Worm (Caenorhabditis elegans): Measurements from ENCODE around the gene clec-258.

DNA sequence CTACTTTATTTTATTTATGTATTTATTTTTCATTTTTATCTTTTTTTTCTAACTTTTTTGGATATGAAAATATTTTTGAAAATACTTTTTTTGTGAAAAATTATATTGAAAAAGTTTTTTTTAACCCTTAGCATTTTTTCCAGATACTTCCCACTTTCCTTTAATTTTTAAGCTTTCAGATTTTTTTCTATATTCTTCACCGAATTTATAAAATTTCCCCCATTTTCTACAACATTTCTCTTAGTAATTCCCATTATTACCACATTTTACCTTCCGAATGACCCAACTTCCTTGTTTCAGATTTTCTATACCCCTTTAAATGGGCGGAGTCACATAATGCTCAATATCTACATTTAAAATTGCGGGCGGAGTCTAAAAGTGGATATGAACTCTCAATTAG lies 26.6 kb downstream of the clec-258 start, which contains the start of gene daf-28:
- TF ChIP-seq pha-4 (tag; optimal IDR thresholded peaks at IDR 0.05): no peak
- no peak for TF ChIP-seq ceh-24 (tag; optimal IDR thresholded peaks at IDR 0.05)
- TF ChIP-seq ets-4 (tag; optimal IDR thresholded peaks at IDR 0.05): no peak
- TF ChIP-seq sdc-2 (tag; optimal IDR thresholded peaks at IDR 0.05): no peak
- no peak for TF ChIP-seq hlh-15 (tag; optimal IDR thresholded peaks at IDR 0.05)
- no peak for TF ChIP-seq hlh-6 (tag; optimal IDR thresholded peaks at IDR 0.05)
- no peak for TF ChIP-seq ahr-1 (tag; optimal IDR thresholded peaks at IDR 0.05)
- no peak for TF ChIP-seq pqm-1 (tag; optimal IDR thresholded peaks at IDR 0.05)
- TF ChIP-seq ceh-30 (tag; optimal IDR thresholded peaks at IDR 0.05): no peak
- no peak for TF ChIP-seq pag-3 (tag; optimal IDR thresholded peaks at IDR 0.05; ENCODE audit: borderline replicate concordance)
- TF ChIP-seq fkh-10 (GFP tag; optimal IDR thresholded peaks at IDR 0.05): no peak

All from whole organism, late embryonic.